Worm (Caenorhabditis elegans): ENCODE results near the gene F02A9.7.

The F02A9.7 gene

DNA sequence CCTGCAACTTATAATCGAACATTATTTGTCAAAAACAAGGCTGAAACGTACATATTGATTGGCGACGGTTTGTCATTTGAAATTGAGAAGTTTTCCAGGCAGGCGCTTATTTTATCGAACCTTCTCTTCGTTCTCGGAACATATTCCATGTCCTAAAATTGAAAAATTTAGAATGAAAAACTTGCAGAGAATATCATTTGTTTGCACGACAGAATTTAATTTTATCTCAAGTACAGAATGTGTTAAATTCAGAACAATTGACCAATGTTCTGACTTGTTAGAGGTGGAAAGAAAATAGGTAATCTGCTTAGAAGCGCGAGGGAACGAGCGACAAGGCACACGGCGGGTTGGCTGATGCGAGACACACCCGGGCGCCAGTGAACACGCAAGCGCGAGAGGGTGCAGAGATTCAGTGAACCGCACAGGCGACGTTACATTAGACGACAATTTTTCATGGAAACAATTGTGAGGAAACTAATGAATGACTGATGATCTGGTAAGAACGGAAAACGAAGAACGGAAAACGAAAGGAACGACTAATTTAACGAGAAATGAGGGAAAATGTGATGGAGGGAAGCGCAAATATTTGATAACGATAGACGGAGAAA lies 23.0 kb downstream of the F02A9.7 start (continued):
- TF ChIP-seq nhr-237 (tag; optimal IDR thresholded peaks at IDR 0.05) (no peak), mxl-3 (GFP tag; optimal IDR thresholded peaks at IDR 0.05) (peak; percentile 68), ces-1 (GFP tag; optimal IDR thresholded peaks at IDR 0.05) (no peak), zip-2 (tag; optimal IDR thresholded peaks at IDR 0.05) (no peak), nhr-6 (tag; optimal IDR thresholded peaks at IDR 0.05) (no peak), lin-29 (GFP tag; IDR thresholded peaks at IDR 0.05) (no peak; the same call in 1 of the 2 replicates), mxl-2 (GFP tag; conservative IDR thresholded peaks at IDR 0.05) (no peak), madf-5 (GFP tag; IDR thresholded peaks at IDR 0.05) (no peak), spr-3 (GFP tag; optimal IDR thresholded peaks at IDR 0.05) (no peak), set-16 (GFP tag; IDR thresholded peaks at IDR 0.05) (peak; percentile 74), tag-97 (GFP tag; IDR thresholded peaks at IDR 0.05) (no peak), zip-11 (GFP tag; IDR thresholded peaks at IDR 0.05) (peak; percentile 44; the same call in 1 of the 2 replicates), nhr-102 (tag; optimal IDR thresholded peaks at IDR 0.05) (no peak), fos-1 (tag; optimal IDR thresholded peaks at IDR 0.05) (no peak), pqm-1 (tag; optimal IDR thresholded peaks at IDR 0.05) (no peak), lin-38 (GFP tag; IDR thresholded peaks at IDR 0.05) (peak; percentile 40; the same call in 1 of the 2 replicates), lin-1 (GFP tag; IDR thresholded peaks at IDR 0.05) (peak; percentile 39), saeg-2 (GFP tag; IDR thresholded peaks at IDR 0.05) (no peak), F44E2.7 (GFP tag; IDR thresholded peaks at IDR 0.05) (no peak), zfp-3 (GFP tag; conservative IDR thresholded peaks at IDR 0.05) (peak; percentile 79), mep-1 (tag; optimal IDR thresholded peaks at IDR 0.05) (peak; percentile 54), dmd-9 (GFP tag; IDR thresholded peaks at IDR 0.05) (0 out of 2 replicates have a peak, but pooled peaks have one; percentile 7), nhr-42 (GFP tag; IDR thresholded peaks at IDR 0.05) (no peak), lir-3 (tag; optimal IDR thresholded peaks at IDR 0.05) (no peak), snpc-1.2 (GFP tag; IDR thresholded peaks at IDR 0.05) (no peak), unc-39 (tag; optimal IDR thresholded peaks at IDR 0.05) (no peak), D1046.2 (GFP tag; IDR thresholded peaks at IDR 0.05) (peak; percentile 73), lin-39 (tag; optimal IDR thresholded peaks at IDR 0.05) (no peak), ceh-28 (tag; optimal IDR thresholded peaks at IDR 0.05) (no peak), unc-62 (GFP tag; optimal IDR thresholded peaks at IDR 0.05 in 1 of 2) (peak in 1 of 2 experiments; percentile 97), unc-62 (tag; optimal IDR thresholded peaks at IDR 0.05) (no peak), madf-9 (GFP tag; conservative IDR thresholded peaks at IDR 0.05) (0 out of 2 replicates have a peak, but pooled peaks have one; percentile 25), Y5F2A.4 (GFP tag; optimal IDR thresholded peaks at IDR 0.05) (no peak), hif-1 (tag; optimal IDR thresholded peaks at IDR 0.05) (peak in 1 of 2 experiments; percentile 10), duxl-1 (tag; optimal IDR thresholded peaks at IDR 0.05; ENCODE audit: poor library complexity) (no peak), Y48G9A.11 (GFP tag; IDR thresholded peaks at IDR 0.05) (peak; percentile 69), T20F7.1 (GFP tag; optimal IDR thresholded peaks at IDR 0.05) (peak; percentile 39), nhr-48 (tag; optimal IDR thresholded peaks at IDR 0.05) (no peak), F10B5.3 (tag; optimal IDR thresholded peaks at IDR 0.05) (no peak), ZK337.2 (GFP tag; IDR thresholded peaks at IDR 0.05) (no peak), arid-1 (GFP tag; conservative IDR thresholded peaks at IDR 0.05) (no peak), Y75B8A.6 (GFP tag; IDR thresholded peaks at IDR 0.05) (peak; percentile 79; the same call in 1 of the 2 replicates), F49E8.2 (tag; optimal IDR thresholded peaks at IDR 0.05; ENCODE audit: borderline replicate concordance) (no peak), hlh-11 (tag; optimal IDR thresholded peaks at IDR 0.05) (peak; percentile 68), Y105C5A.15 (GFP tag; IDR thresholded peaks at IDR 0.05) (peak; percentile 88), ama-1 (optimal IDR thresholded peaks at IDR 0.05) (no peak), lim-7 (GFP tag; IDR thresholded peaks at IDR 0.05) (peak; percentile 47; the same call in 1 of the 2 replicates), mdt-29 (GFP tag; IDR thresholded peaks at IDR 0.05) (0 out of 2 replicates have a peak, but pooled peaks have one; percentile 19), ZK546.5 (tag; optimal IDR thresholded peaks at IDR 0.05) (no peak), attf-4 (tag; optimal IDR thresholded peaks at IDR 0.05) (no peak), jun-1 (tag; optimal IDR thresholded peaks at IDR 0.05) (no peak)
